Worm (Caenorhabditis elegans): ENCODE results near the gene ncs-4.

The ncs-4 gene

ce11 chrX:10146592-10146991, 29.7 kb upstream of the ncs-4 start, which contains the start of gene unc-115 (continued):
- TF ChIP-seq zfp-3 (GFP tag; conservative IDR thresholded peaks at IDR 0.05) (0 out of 2 replicates have a peak, but pooled peaks have one; percentile 9), daf-16 (GFP tag; optimal IDR thresholded peaks at IDR 0.05) (peak in 1 of 2 experiments; percentile 20), daf-16 (tag; optimal IDR thresholded peaks at IDR 0.05) (peak; percentile 35), dpl-1 (GFP tag; optimal IDR thresholded peaks at IDR 0.05) (peak; percentile 20), lsy-2 (tag; optimal IDR thresholded peaks at IDR 0.05) (peak; percentile 60 to 63), nhr-102 (tag; optimal IDR thresholded peaks at IDR 0.05) (peak; percentile 40), lin-13 (GFP tag; optimal IDR thresholded peaks at IDR 0.05) (peak; percentile 72), snpc-1.2 (GFP tag; IDR thresholded peaks at IDR 0.05) (peak; percentile 47; the same call in 1 of the 2 replicates), ctbp-1 (GFP tag; IDR thresholded peaks at IDR 0.05) (peak; percentile 91), vab-7 (GFP tag; IDR thresholded peaks at IDR 0.05) (0 out of 2 replicates have a peak, but pooled peaks have one; percentile 26), ceh-32 (tag; optimal IDR thresholded peaks at IDR 0.05; ENCODE audit: poor library complexity) (peak; percentile 61), lin-1 (GFP tag; IDR thresholded peaks at IDR 0.05) (no peak; the same call in 1 of the 2 replicates)

- peak in 1 of 2 experiments; percentile 98 for TF ChIP-seq unc-62 (GFP tag; optimal IDR thresholded peaks at IDR 0.05 in 1 of 2)
- TF ChIP-seq unc-62 (tag; optimal IDR thresholded peaks at IDR 0.05) = no peak
- no peak for TF ChIP-seq nhr-25 (tag; optimal IDR thresholded peaks at IDR 0.05; ENCODE audit: borderline replicate concordance, insufficient read depth)
Observed at ce11 chrX:10147236-10147635, 29.1 kb upstream of the ncs-4 start.

ce11 chrX:10148235-10148872, 28.0 kb upstream of the ncs-4 start:
- no peak for TF ChIP-seq nhr-76 (tag; optimal IDR thresholded peaks at IDR 0.05)
- no peak for TF ChIP-seq D1046.2 (GFP tag; IDR thresholded peaks at IDR 0.05)
- no peak for TF ChIP-seq hlh-11 (tag; optimal IDR thresholded peaks at IDR 0.05)
- TF ChIP-seq jun-1 (tag; optimal IDR thresholded peaks at IDR 0.05) = no peak
- TF ChIP-seq nhr-48 (tag; optimal IDR thresholded peaks at IDR 0.05) = peak; percentile 59
- TF ChIP-seq arid-1 (GFP tag; conservative IDR thresholded peaks at IDR 0.05) = peak; percentile 49
- TF ChIP-seq nhr-237 (tag; optimal IDR thresholded peaks at IDR 0.05) = no peak
- TF ChIP-seq lin-15B (tag; optimal IDR thresholded peaks at IDR 0.05) = no peak
- TF ChIP-seq cey-2 (tag; optimal IDR thresholded peaks at IDR 0.05; ENCODE audit: borderline replicate concordance, insufficient read depth) = no peak
- peak; percentile 59; the same call in 1 of the 2 replicates for TF ChIP-seq dmd-8 (GFP tag; IDR thresholded peaks at IDR 0.05)
- TF ChIP-seq dmd-9 (GFP tag; IDR thresholded peaks at IDR 0.05) = no peak
- no peak for TF ChIP-seq daf-12 (tag; optimal IDR thresholded peaks at IDR 0.05)
- TF ChIP-seq Y75B8A.6 (GFP tag; IDR thresholded peaks at IDR 0.05) = no peak
- TF ChIP-seq pqm-1 (tag; optimal IDR thresholded peaks at IDR 0.05) = no peak
- no peak for TF ChIP-seq nhr-41 (GFP tag; IDR thresholded peaks at IDR 0.05)
- no peak for TF ChIP-seq hmg-1.1 (GFP tag; IDR thresholded peaks at IDR 0.05)
- no peak for TF ChIP-seq mxl-3 (GFP tag; optimal IDR thresholded peaks at IDR 0.05)
- TF ChIP-seq ZK337.2 (GFP tag; IDR thresholded peaks at IDR 0.05) = no peak
- TF ChIP-seq unc-130 (GFP tag; optimal IDR thresholded peaks at IDR 0.05) = no peak
- 0 out of 2 replicates have a peak, but pooled peaks have one; percentile 46 for TF ChIP-seq php-3 (GFP tag; IDR thresholded peaks at IDR 0.05)
- TF ChIP-seq ZK546.5 (tag; optimal IDR thresholded peaks at IDR 0.05) = no peak
- peak; percentile 73 for TF ChIP-seq tra-1 (GFP tag; IDR thresholded peaks at IDR 0.05)
- no peak for TF ChIP-seq dpl-1 (GFP tag; optimal IDR thresholded peaks at IDR 0.05)
- peak; percentile 21; the same call in 1 of the 2 replicates for TF ChIP-seq lin-1 (GFP tag; IDR thresholded peaks at IDR 0.05)
- TF ChIP-seq lir-3 (tag; optimal IDR thresholded peaks at IDR 0.05) = peak; percentile 54
- TF ChIP-seq nhr-11 (tag; optimal IDR thresholded peaks at IDR 0.05) = no peak
- TF ChIP-seq ctbp-1 (GFP tag; IDR thresholded peaks at IDR 0.05) = peak; percentile 47; the same call in 1 of the 2 replicates
- peak; percentile 21 for TF ChIP-seq lin-13 (GFP tag; optimal IDR thresholded peaks at IDR 0.05)
- no peak for TF ChIP-seq lin-39 (tag; optimal IDR thresholded peaks at IDR 0.05)
- TF ChIP-seq R02D3.7 (tag; optimal IDR thresholded peaks at IDR 0.05) = no peak
- TF ChIP-seq F10B5.3 (tag; optimal IDR thresholded peaks at IDR 0.05) = no peak
- TF ChIP-seq F44E2.7 (GFP tag; IDR thresholded peaks at IDR 0.05) = no peak
- TF ChIP-seq madf-9 (GFP tag; conservative IDR thresholded peaks at IDR 0.05) = 0 out of 2 replicates have a peak, but pooled peaks have one; percentile 6
- no peak for TF ChIP-seq ceh-28 (tag; optimal IDR thresholded peaks at IDR 0.05)
- no peak for TF ChIP-seq snpc-4 (tag; optimal IDR thresholded peaks at IDR 0.05)
